Worm (Caenorhabditis elegans) whole organism, young adult: ENCODE results near the gene col-128.
A peak's percentile ranks its signal among the peaks of the same experiment; 100 is the strongest.

Source experiments
- B0019.2 ChIP-seq: fragments of 200-800 bp; sonication (Bioruptor generic); conservative IDR thresholded peaks from 2 replicates; pipeline ENCODE4 v1.3.6; 2022; ENCODE audit warnings: missing genetic modification reagents, missing genetic modification characterization, missing compliant biosample characterization
- B0261.1 ChIP-seq: sonication (generic microtip); optimal IDR thresholded peaks from 2 replicates; lab custom pipeline; 2016; ENCODE audit warnings: mild to moderate bottlenecking, missing genetic modification characterization, moderate library complexity, missing compliant biosample characterization
- F33H1.4 ChIP-seq: fragments of 200-800 bp; sonication (Bioruptor generic); IDR thresholded peaks from 2 replicates; pipeline ENCODE4 v1.3.6; 2022; ENCODE audit warnings: missing genetic modification reagents, missing genetic modification characterization, missing compliant biosample characterization
- F37B4.10 ChIP-seq: fragments of 200-800 bp; sonication (Bioruptor generic); IDR thresholded peaks from 2 replicates; pipeline ENCODE4 v1.3.6; 2022; ENCODE audit warnings: missing genetic modification characterization, missing compliant biosample characterization
- F39B2.1 ChIP-seq: fragments of 200-800 bp; sonication (Bioruptor generic); IDR thresholded peaks from 2 replicates; pipeline ENCODE4 v1.3.6; 2022; ENCODE audit warnings: missing genetic modification reagents, missing genetic modification characterization, missing compliant biosample characterization
- F55B11.4 ChIP-seq: sonication (generic microtip); optimal IDR thresholded peaks from 2 replicates; lab custom pipeline; 2016; ENCODE audit warnings: missing compliant biosample characterization, missing genetic modification characterization, borderline replicate concordance; ENCODE audit not compliant: insufficient read depth
- K11D2.4 ChIP-seq: fragments of 200-800 bp; sonication (Bioruptor generic); IDR thresholded peaks from 2 replicates; pipeline ENCODE4 v1.3.6; 2022; ENCODE audit warnings: missing genetic modification reagents, missing genetic modification characterization, missing compliant biosample characterization
- K12H6.12 ChIP-seq: fragments of 200-800 bp; sonication (Bioruptor generic); optimal IDR thresholded peaks from 2 replicates; lab custom pipeline; 2018; ENCODE audit warnings: mild to moderate bottlenecking, missing genetic modification characterization, missing compliant biosample characterization
- T07F8.4 ChIP-seq: sonication (generic microtip); optimal IDR thresholded peaks from 2 replicates; lab custom pipeline; 2016; ENCODE audit warnings: mild to moderate bottlenecking, missing genetic modification characterization, moderate library complexity, missing compliant biosample characterization
- Y53F4B.3 ChIP-seq: fragments of 200-800 bp; sonication (Bioruptor generic); IDR thresholded peaks from 2 replicates; pipeline ENCODE4 v1.3.6; 2022; ENCODE audit warnings: missing genetic modification reagents, missing genetic modification characterization, missing compliant biosample characterization
- Y95B8A.8 ChIP-seq: fragments of 200-800 bp; sonication (Bioruptor generic); IDR thresholded peaks from 2 replicates; pipeline ENCODE4 v1.3.6; 2022; ENCODE audit warnings: missing genetic modification reagents, missing genetic modification characterization, missing compliant biosample characterization
- akir-1 ChIP-seq: fragments of 200-800 bp; sonication (Bioruptor generic); optimal IDR thresholded peaks from 2 replicates; lab custom pipeline; 2018; ENCODE audit warnings: mild to moderate bottlenecking, missing genetic modification characterization, moderate library complexity, missing compliant biosample characterization
- aptf-3 ChIP-seq: fragments of 200-800 bp; sonication (Bioruptor generic); IDR thresholded peaks from 2 replicates; pipeline ENCODE4 v1.3.6; 2022; ENCODE audit warnings: missing genetic modification characterization, missing compliant biosample characterization
- athp-1 ChIP-seq: sonication (generic microtip); optimal IDR thresholded peaks from 2 replicates; lab custom pipeline; 2017; ENCODE audit warnings: mild to moderate bottlenecking, missing genetic modification characterization, missing compliant biosample characterization
- ceh-40 ChIP-seq: fragments of 200-800 bp; sonication (Bioruptor generic); IDR thresholded peaks from 2 replicates; pipeline ENCODE4 v1.3.6; 2022; ENCODE audit warnings: missing genetic modification characterization, missing compliant biosample characterization
- ceh-58 ChIP-seq: fragments of 200-800 bp; sonication (Bioruptor generic); IDR thresholded peaks from 2 replicates; pipeline ENCODE4 v1.3.6; 2022; ENCODE audit warnings: missing genetic modification characterization, missing compliant biosample characterization
- ceh-79 ChIP-seq: sonication (generic microtip); optimal IDR thresholded peaks from 2 replicates; lab custom pipeline; 2017; ENCODE audit warnings: mild to moderate bottlenecking, missing genetic modification characterization, missing compliant biosample characterization
- die-1 ChIP-seq: sonication (generic microtip); optimal IDR thresholded peaks from 2 replicates; lab custom pipeline; 2016; ENCODE audit warnings: missing genotype, mild to moderate bottlenecking, missing genetic modification characterization, missing compliant biosample characterization
- dox-1 ChIP-seq: fragments of 200-800 bp; sonication (Bioruptor generic); IDR thresholded peaks from 2 replicates; pipeline ENCODE4 v1.3.6; 2022; ENCODE audit warnings: missing genetic modification reagents, missing genetic modification characterization, missing compliant biosample characterization
- egl-44 ChIP-seq: fragments of 200-800 bp; sonication (Bioruptor generic); IDR thresholded peaks from 2 replicates; pipeline ENCODE4 v1.3.6; 2022; ENCODE audit warnings: missing genetic modification reagents, missing genetic modification characterization, missing compliant biosample characterization
- fkh-3 ChIP-seq: sonication (generic microtip); optimal IDR thresholded peaks from 2 replicates; lab custom pipeline; 2016; ENCODE audit warnings: mild to moderate bottlenecking, missing genetic modification characterization, missing compliant biosample characterization
- gei-17 ChIP-seq: fragments of 200-800 bp; sonication (Bioruptor generic); optimal IDR thresholded peaks from 2 replicates; lab custom pipeline; 2018; ENCODE audit warnings: mild to moderate bottlenecking, missing genetic modification characterization, missing compliant biosample characterization
- hlh-12 ChIP-seq: sonication (generic microtip); optimal IDR thresholded peaks from 2 replicates; lab custom pipeline; 2016; ENCODE audit warnings: missing genetic modification characterization, missing compliant biosample characterization
- hmg-1.2 ChIP-seq: fragments of 200-800 bp; sonication (Bioruptor generic); IDR thresholded peaks from 2 replicates; pipeline ENCODE4 v1.3.6; 2022; ENCODE audit warnings: missing genetic modification reagents, missing genetic modification characterization, missing compliant biosample characterization
- hrde-1 ChIP-seq: sonication (generic microtip); optimal IDR thresholded peaks from 2 replicates; lab custom pipeline; 2016; ENCODE audit warnings: missing genetic modification characterization, mild to moderate bottlenecking, missing compliant biosample characterization, moderate library complexity, missing genotype, missing genetic modification reagents, borderline replicate concordance
- let-526 ChIP-seq: fragments of 200-800 bp; sonication (Bioruptor generic); IDR thresholded peaks from 2 replicates; pipeline ENCODE4 v1.3.6; 2022; ENCODE audit warnings: missing genetic modification reagents, missing genetic modification characterization, missing compliant biosample characterization
- lin-35 ChIP-seq, 3 experiments: fragments of 150-350 bp in 2 of 3; sonication (generic microtip) in 1 of 3; optimal IDR thresholded peaks; 2 replicates each; lab custom pipeline; 2014 to 2018; ENCODE audit warnings: missing biosample characterization in 3 of 3, missing genetic modification characterization in 3 of 3, missing genetic modification reagents in 3 of 3
- lin-54 ChIP-seq: fragments of 200-800 bp; sonication (Bioruptor generic); optimal IDR thresholded peaks from 2 replicates; lab custom pipeline; 2018; ENCODE audit warnings: mild to moderate bottlenecking, missing genetic modification characterization, missing compliant biosample characterization
- lsl-1 ChIP-seq: fragments of 200-800 bp; sonication (Bioruptor generic); optimal IDR thresholded peaks from 2 replicates; lab custom pipeline; 2018; ENCODE audit warnings: mild to moderate bottlenecking, missing genetic modification characterization, moderate library complexity, missing compliant biosample characterization
- mxl-1 ChIP-seq: sonication (generic microtip); optimal IDR thresholded peaks from 2 replicates; lab custom pipeline; 2016; ENCODE audit warnings: missing genetic modification characterization, missing compliant biosample characterization
- nhr-120 ChIP-seq: fragments of 200-800 bp; sonication (Bioruptor generic); IDR thresholded peaks from 2 replicates; pipeline ENCODE4 v1.3.6; 2022; ENCODE audit warnings: missing genetic modification characterization, missing compliant biosample characterization
- nhr-179 ChIP-seq: sonication (generic microtip); optimal IDR thresholded peaks from 2 replicates; lab custom pipeline; 2016; ENCODE audit warnings: mild to moderate bottlenecking, missing genetic modification characterization, missing compliant biosample characterization
- pha-4 ChIP-seq: fragments of 150-350 bp; sonication (generic microtip); optimal IDR thresholded peaks from 2 replicates; lab custom pipeline; 2014; ENCODE audit warnings: missing biosample characterization, missing genetic modification reagents, missing genetic modification characterization
- repo-1 ChIP-seq: sonication (generic microtip); optimal IDR thresholded peaks from 2 replicates; lab custom pipeline; 2017; ENCODE audit warnings: mild to moderate bottlenecking, missing genetic modification characterization, missing compliant biosample characterization
- sdz-38 ChIP-seq: sonication (generic microtip); optimal IDR thresholded peaks from 2 replicates; lab custom pipeline; 2016; ENCODE audit warnings: missing genotype, missing genetic modification characterization, missing compliant biosample characterization
- snpc-1.1 ChIP-seq: sonication (generic microtip); optimal IDR thresholded peaks from 2 replicates; lab custom pipeline; 2017; ENCODE audit warnings: missing genetic modification characterization, mild to moderate bottlenecking, missing compliant biosample characterization, antibody characterized with exemption, moderate library complexity, missing genotype, missing genetic modification reagents; ENCODE audit not compliant: insufficient read depth
- sptf-2 ChIP-seq: fragments of 200-800 bp; sonication (Bioruptor generic); optimal IDR thresholded peaks from 2 replicates; lab custom pipeline; 2018; ENCODE audit warnings: mild to moderate bottlenecking, missing genetic modification characterization, missing compliant biosample characterization
- zim-3 ChIP-seq: sonication (generic microtip); optimal IDR thresholded peaks from 2 replicates; lab custom pipeline; 2017; ENCODE audit warnings: mild to moderate bottlenecking, missing genetic modification characterization, moderate library complexity, missing compliant biosample characterization
- ztf-18 ChIP-seq: sonication (generic microtip); optimal IDR thresholded peaks from 2 replicates; lab custom pipeline; 2016; ENCODE audit warnings: missing genotype, mild to moderate bottlenecking, missing genetic modification characterization, missing compliant biosample characterization

The col-128 gene

DNA sequence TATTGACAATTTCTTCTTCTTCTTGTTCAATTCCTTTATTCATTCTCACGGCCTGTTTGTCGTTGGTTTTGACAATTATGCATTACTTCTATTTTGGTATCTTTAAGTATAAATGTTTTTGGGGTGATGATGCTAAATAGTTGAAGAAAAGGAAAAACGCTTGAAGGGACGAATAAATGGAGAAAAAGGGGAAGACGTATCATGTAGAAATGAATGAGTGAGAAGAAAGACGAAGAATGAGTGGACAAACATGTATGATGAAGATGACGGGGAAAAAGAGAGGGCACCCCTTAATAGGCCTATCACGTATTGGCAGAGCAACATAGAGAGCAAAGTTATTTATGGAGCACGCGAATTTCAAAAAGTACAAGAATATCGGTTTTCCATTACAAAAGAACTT, 3.1 kb downstream of the col-128 start, which contains the start of gene M04B2.7:
Gene M04B2.7, minus strand, starts transcription at position 101 of the 400 bp plus-strand sequence.
- TF ChIP-seq Y95B8A.8 (GFP tag; lab: Robert Waterston, UW) (no peak), lsl-1 (GFP tag; lab: Kevin White, UChicago) (no peak), K11D2.4 (GFP tag; lab: Robert Waterston, UW) (no peak), aptf-3 (no peak)
- TF ChIP-seq, all 124 proteins: peak for 0

DNA sequence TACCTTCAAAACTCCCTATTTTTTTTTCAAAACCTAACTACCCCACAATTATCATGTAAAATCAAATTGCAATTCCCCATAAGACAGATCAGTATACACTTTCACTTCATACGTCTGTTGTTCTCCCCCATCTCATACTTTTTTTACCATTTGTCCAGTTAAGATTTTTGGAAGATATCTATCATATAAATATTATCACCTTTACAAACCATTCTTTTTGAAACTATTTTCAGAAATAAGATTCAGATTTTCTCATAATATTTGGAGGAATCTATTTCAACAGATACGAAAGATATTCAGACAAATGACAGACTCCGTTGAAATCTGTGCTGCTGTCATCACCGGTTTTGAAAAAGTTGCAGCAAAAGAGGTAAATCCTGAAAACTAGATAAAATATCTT, 24.0 kb downstream of the col-128 start, which contains the start of gene M04B2.2:
Gene M04B2.2, plus strand, starts transcription at position 301 of the 400 bp plus-strand sequence.
- TF ChIP-seq hrde-1 (tag; lab: Kevin White, UChicago) (peak; percentile 7), hlh-12 (tag; lab: Kevin White, UChicago) (no peak), Y53F4B.3 (GFP tag; lab: Robert Waterston, UW) (no peak), mxl-1 (no peak), die-1 (tag; lab: Kevin White, UChicago) (no peak), sptf-2 (GFP tag; lab: Kevin White, UChicago) (no peak), lin-35 (GFP tag; optimal IDR thresholded peaks at IDR 0.05; lab: Kevin White, UChicago) (no peak), akir-1 (GFP tag; lab: Kevin White, UChicago) (no peak), ceh-79 (tag; lab: Kevin White, UChicago) (peak; percentile 6), snpc-1.1 (tag; lab: Kevin White, UChicago) (no peak), ztf-18 (tag; lab: Kevin White, UChicago) (no peak), gei-17 (GFP tag; lab: Kevin White, UChicago) (no peak), dox-1 (GFP tag; lab: Robert Waterston, UW) (no peak), B0019.2 (no peak), nhr-179 (no peak), egl-44 (GFP tag; lab: Robert Waterston, UW) (no peak), F33H1.4 (no peak), F37B4.10 (GFP tag; lab: Robert Waterston, UW) (no peak), B0261.1 (tag; lab: Kevin White, UChicago) (no peak), let-526 (no peak), T07F8.4 (no peak), sdz-38 (tag; lab: Kevin White, UChicago) (no peak), zim-3 (no peak), K12H6.12 (tag; lab: Kevin White, UChicago) (no peak), Y95B8A.8 (GFP tag; lab: Robert Waterston, UW) (no peak), lin-54 (GFP tag; lab: Kevin White, UChicago) (peak; percentile 28), athp-1 (tag; lab: Kevin White, UChicago) (peak; percentile 28), F55B11.4 (tag; lab: Kevin White, UChicago) (no peak), pha-4 (tag; lab: Kevin White, UChicago) (no peak), nhr-120 (GFP tag; lab: Robert Waterston, UW) (no peak), ceh-40 (GFP tag; lab: Robert Waterston, UW) (no peak), hmg-1.2 (GFP tag; lab: Robert Waterston, UW) (no peak), ceh-58 (no peak), repo-1 (no peak), F39B2.1 (GFP tag; lab: Robert Waterston, UW) (no peak), fkh-3 (tag; lab: Kevin White, UChicago) (peak; percentile 16)
- TF ChIP-seq, all 124 proteins: peak for 5
